Fruit fly (Drosophila melanogaster) whole organism, embryonic: Measurements from ENCODE around the gene CG1840.

ENCODE experiments used
- Ada2b ChIP-seq: fragments of 200-800 bp; sonication (Bioruptor generic); IDR thresholded peaks from 2 replicates; pipeline ENCODE4 v1.3.6; 2022; ENCODE audit warnings: missing biosample characterization, missing genetic modification characterization
- Aef1 ChIP-seq: fragments of 200-800 bp; sonication (Bioruptor generic); IDR thresholded peaks from 3 replicates; pipeline ENCODE4 v1.3.6; 2022; ENCODE audit warnings: missing biosample characterization, missing genetic modification characterization
- CG10431 ChIP-seq: fragments of 200-800 bp; sonication (Bioruptor generic); optimal IDR thresholded peaks from 3 replicates; lab custom pipeline; 2018; ENCODE audit warnings: missing biosample characterization, mild to moderate bottlenecking, missing genetic modification characterization
- CG11093 ChIP-seq: fragments of 200-800 bp; sonication (Bioruptor generic); IDR thresholded peaks from 3 replicates; pipeline ENCODE4 v1.3.6; 2022; ENCODE audit warnings: missing biosample characterization, missing genetic modification characterization
- CG11456 ChIP-seq: fragments of 200-800 bp; sonication (Bioruptor generic); IDR thresholded peaks from 3 replicates; pipeline ENCODE4 v1.3.6; 2022; ENCODE audit warnings: missing biosample characterization, missing genetic modification characterization
- CG12659 ChIP-seq: fragments of 200-800 bp; sonication (Bioruptor generic); optimal IDR thresholded peaks from 3 replicates; lab custom pipeline; 2017; ENCODE audit warnings: mild to moderate bottlenecking, missing biosample characterization, missing genetic modification reagents, missing genetic modification characterization
- CG12744 ChIP-seq: fragments of 200-800 bp; sonication (Bioruptor generic); optimal IDR thresholded peaks from 2 replicates; lab custom pipeline; 2016; ENCODE audit warnings: missing biosample characterization, missing genetic modification characterization
- CG15073 ChIP-seq: fragments of 200-800 bp; sonication (Bioruptor generic); optimal IDR thresholded peaks from 2 replicates; lab custom pipeline; 2016; ENCODE audit warnings: missing biosample characterization, missing genetic modification characterization
- CG15514 ChIP-seq: fragments of 200-800 bp; sonication (Bioruptor generic); optimal IDR thresholded peaks from 3 replicates; lab custom pipeline; 2017; ENCODE audit warnings: missing biosample characterization, missing genetic modification characterization, mild to moderate bottlenecking, moderate library complexity, missing genetic modification reagents
- CG15601 ChIP-seq: fragments of 200-800 bp; sonication (Bioruptor generic); optimal IDR thresholded peaks from 3 replicates; lab custom pipeline; 2019; ENCODE audit warnings: missing biosample characterization, mild to moderate bottlenecking, missing genetic modification characterization, moderate library complexity
- CG1602 ChIP-seq: fragments of 200-800 bp; sonication (Bioruptor generic); optimal IDR thresholded peaks from 3 replicates; lab custom pipeline; 2016; ENCODE audit warnings: missing biosample characterization, missing genetic modification characterization
- CG16815 ChIP-seq: fragments of 200-800 bp; sonication (Bioruptor generic); optimal IDR thresholded peaks from 3 replicates; lab custom pipeline; 2017; ENCODE audit warnings: missing biosample characterization, mild to moderate bottlenecking, missing genetic modification characterization
- CG16863 ChIP-seq: fragments of 200-800 bp; sonication (Bioruptor generic); optimal IDR thresholded peaks from 3 replicates; lab custom pipeline; 2016; ENCODE audit warnings: missing biosample characterization, missing genetic modification characterization
- CG17385 ChIP-seq: fragments of 200-800 bp; sonication (Bioruptor generic); optimal IDR thresholded peaks from 3 replicates; lab custom pipeline; 2018; ENCODE audit warnings: missing biosample characterization, mild to moderate bottlenecking, missing genetic modification characterization
- CG1792 ChIP-seq: fragments of 200-800 bp; sonication (Bioruptor generic); optimal IDR thresholded peaks from 2 replicates; lab custom pipeline; 2016; ENCODE audit warnings: missing biosample characterization, missing genetic modification characterization
- CG2712 ChIP-seq: fragments of 200-800 bp; optimal IDR thresholded peaks from 3 replicates; lab custom pipeline; 2019; ENCODE audit warnings: missing biosample characterization, mild to moderate bottlenecking, missing genetic modification characterization, moderate library complexity
- CG2875 ChIP-seq: fragments of 200-800 bp; sonication (Bioruptor generic); optimal IDR thresholded peaks from 2 replicates; lab custom pipeline; 2017; ENCODE audit warnings: missing biosample characterization, mild to moderate bottlenecking, missing genetic modification characterization, missing genetic modification reagents
- CG6689 ChIP-seq: fragments of 200-800 bp; sonication (Bioruptor generic); IDR thresholded peaks from 2 replicates; pipeline ENCODE4 v1.3.6; 2022; ENCODE audit warnings: missing biosample characterization, missing genetic modification characterization
- CG8924 ChIP-seq: fragments of 200-800 bp; optimal IDR thresholded peaks from 3 replicates; lab custom pipeline; 2019; ENCODE audit warnings: missing biosample characterization, mild to moderate bottlenecking, missing genetic modification characterization, moderate library complexity
- CG9437 ChIP-seq: fragments of 200-800 bp; sonication (Bioruptor generic); optimal IDR thresholded peaks from 2 replicates; lab custom pipeline; 2018; ENCODE audit warnings: missing biosample characterization, mild to moderate bottlenecking, missing genetic modification characterization
- CG9876 ChIP-seq: fragments of 200-800 bp; sonication (Bioruptor generic); optimal IDR thresholded peaks from 2 replicates; lab custom pipeline; 2016; ENCODE audit warnings: missing biosample characterization, missing genetic modification characterization
- CkIIα-i1 ChIP-seq: fragments of 200-800 bp; sonication (Bioruptor generic); IDR thresholded peaks from 2 replicates; pipeline ENCODE4 v1.3.6; 2022; ENCODE audit warnings: missing biosample characterization, missing genetic modification characterization
- CrebB ChIP-seq: fragments of 200-800 bp; sonication (Bioruptor generic); optimal IDR thresholded peaks from 3 replicates; lab custom pipeline; 2018; ENCODE audit warnings: missing biosample characterization, mild to moderate bottlenecking, missing genetic modification characterization
- Dad ChIP-seq: fragments of 200-800 bp; sonication (Bioruptor generic); optimal IDR thresholded peaks from 3 replicates; lab custom pipeline; 2016; ENCODE audit warnings: missing biosample characterization, missing genetic modification characterization
- Dfd ChIP-seq, 2 experiments: fragments of >200 bp; optimal IDR thresholded peaks; 2 replicates each; lab custom pipeline; 2017; ENCODE audit warnings: missing biosample characterization in 2 of 2, missing genetic modification characterization in 2 of 2
- Dp ChIP-seq: fragments of 200-800 bp; sonication (Bioruptor generic); optimal IDR thresholded peaks from 2 replicates; lab custom pipeline; 2018; ENCODE audit warnings: missing biosample characterization, mild to moderate bottlenecking, missing genetic modification characterization, moderate library complexity
- Hey ChIP-seq: fragments of 200-800 bp; sonication (Bioruptor generic); optimal IDR thresholded peaks from 3 replicates; lab custom pipeline; 2018; ENCODE audit warnings: missing biosample characterization, mild to moderate bottlenecking, missing genetic modification characterization
- Myb ChIP-seq: fragments of 200-800 bp; sonication (Bioruptor generic); optimal IDR thresholded peaks from 2 replicates; lab custom pipeline; 2016; ENCODE audit warnings: missing biosample characterization, missing genetic modification characterization
- Nf-YB ChIP-seq: fragments of 200-800 bp; sonication (Bioruptor generic); optimal IDR thresholded peaks from 3 replicates; lab custom pipeline; 2019; ENCODE audit warnings: missing biosample characterization, mild to moderate bottlenecking, missing genetic modification characterization, moderate library complexity
- Nf-YC ChIP-seq: fragments of 200-800 bp; optimal IDR thresholded peaks from 3 replicates; lab custom pipeline; 2019; ENCODE audit warnings: missing biosample characterization, mild to moderate bottlenecking, missing genetic modification characterization, moderate library complexity
- Opbp ChIP-seq: fragments of 200-800 bp; sonication (Bioruptor generic); IDR thresholded peaks from 3 replicates; pipeline ENCODE4 v1.3.6; 2022; ENCODE audit warnings: missing biosample characterization, missing genetic modification characterization; ENCODE audit not compliant: partially characterized antibody
- Optix ChIP-seq: fragments of 200-800 bp; sonication (Bioruptor generic); IDR thresholded peaks from 3 replicates; pipeline ENCODE4 v1.3.6; 2022; ENCODE audit warnings: missing biosample characterization, missing genetic modification characterization
- Ravus ChIP-seq: fragments of 200-800 bp; sonication (Bioruptor generic); IDR thresholded peaks from 2 replicates; pipeline ENCODE4 v1.3.6; 2022; ENCODE audit warnings: missing biosample characterization, missing genetic modification characterization
- Tbp ChIP-seq: fragments of >200 bp; optimal IDR thresholded peaks from 2 replicates; lab custom pipeline; 2018; ENCODE audit warnings: missing biosample characterization, missing genetic modification characterization
- Xbp1 ChIP-seq: fragments of 200-800 bp; sonication (Bioruptor generic); optimal IDR thresholded peaks from 3 replicates; lab custom pipeline; 2016; ENCODE audit warnings: missing biosample characterization, mild to moderate bottlenecking, missing genetic modification characterization
- br ChIP-seq: fragments of >200 bp; optimal IDR thresholded peaks from 2 replicates; lab custom pipeline; 2017
- bsh ChIP-seq, 2 experiments: fragments of 200-800 bp; sonication (Bioruptor generic); optimal IDR thresholded peaks; 2 replicates each; lab custom pipeline; 2017 to 2018; ENCODE audit warnings: mild to moderate bottlenecking in 2 of 2, missing biosample characterization in 2 of 2, missing genetic modification characterization in 2 of 2, moderate library complexity in 1 of 2
- chm ChIP-seq: fragments of 200-800 bp; sonication (Bioruptor generic); IDR thresholded peaks from 2 replicates; pipeline ENCODE4 v1.3.6; 2022; ENCODE audit warnings: missing biosample characterization, missing genetic modification characterization
- da ChIP-seq: fragments of 200-800 bp; sonication (Bioruptor generic); optimal IDR thresholded peaks from 2 replicates; lab custom pipeline; 2016; ENCODE audit warnings: missing biosample characterization, missing genetic modification characterization
- dati ChIP-seq: fragments of 200-800 bp; sonication (Bioruptor generic); IDR thresholded peaks from 2 replicates; pipeline ENCODE4 v1.3.6; 2022; ENCODE audit warnings: missing biosample characterization, missing genetic modification characterization
- h ChIP-seq: fragments of >200 bp; optimal IDR thresholded peaks from 2 replicates; lab custom pipeline; 2017
- jing ChIP-seq: fragments of 200-800 bp; sonication (Bioruptor generic); optimal IDR thresholded peaks from 2 replicates; lab custom pipeline; 2018; ENCODE audit warnings: missing biosample characterization, mild to moderate bottlenecking, missing genetic modification characterization
- lmd ChIP-seq: fragments of 200-800 bp; sonication (Bioruptor generic); IDR thresholded peaks from 2 replicates; pipeline ENCODE4 v1.3.6; 2022; ENCODE audit warnings: missing biosample characterization, missing genetic modification characterization
- mld ChIP-seq: fragments of 200-800 bp; sonication (Bioruptor generic); IDR thresholded peaks from 3 replicates; pipeline ENCODE4 v1.3.6; 2022; ENCODE audit warnings: missing biosample characterization, missing genetic modification characterization; ENCODE audit not compliant: partially characterized antibody
- pnt ChIP-seq: fragments of 200-800 bp; sonication (Bioruptor generic); optimal IDR thresholded peaks from 3 replicates; lab custom pipeline; 2016; ENCODE audit warnings: missing biosample characterization, missing genetic modification characterization
- psq ChIP-seq: fragments of 200-800 bp; sonication (Bioruptor generic); optimal IDR thresholded peaks from 2 replicates; lab custom pipeline; 2017; ENCODE audit warnings: missing biosample characterization, missing genetic modification characterization
- salm ChIP-seq: fragments of 200-800 bp; sonication (Bioruptor generic); optimal IDR thresholded peaks from 2 replicates; lab custom pipeline; 2018; ENCODE audit warnings: missing biosample characterization, mild to moderate bottlenecking, missing genetic modification characterization
- slbo ChIP-seq: fragments of 200-800 bp; sonication (Bioruptor generic); IDR thresholded peaks from 2 replicates; pipeline ENCODE4 v1.3.6; 2022; ENCODE audit warnings: missing biosample characterization, missing genetic modification characterization
- slou ChIP-seq: fragments of 200-800 bp; sonication (Bioruptor generic); optimal IDR thresholded peaks from 3 replicates; lab custom pipeline; 2016; ENCODE audit warnings: missing biosample characterization, missing genetic modification characterization
- ssp ChIP-seq: fragments of 200-800 bp; sonication (Bioruptor generic); IDR thresholded peaks from 2 replicates; pipeline ENCODE4 v1.3.6; 2022; ENCODE audit warnings: missing biosample characterization, missing genetic modification characterization
- twi ChIP-seq: fragments of 200-800 bp; optimal IDR thresholded peaks from 2 replicates; lab custom pipeline; 2019; ENCODE audit warnings: missing biosample characterization, mild to moderate bottlenecking, missing genetic modification characterization, moderate library complexity
- zf30C ChIP-seq: fragments of 200-800 bp; sonication (Bioruptor generic); optimal IDR thresholded peaks from 3 replicates; lab custom pipeline; 2018; ENCODE audit warnings: missing biosample characterization, mild to moderate bottlenecking, missing genetic modification characterization

The CG1840 gene

DNA sequence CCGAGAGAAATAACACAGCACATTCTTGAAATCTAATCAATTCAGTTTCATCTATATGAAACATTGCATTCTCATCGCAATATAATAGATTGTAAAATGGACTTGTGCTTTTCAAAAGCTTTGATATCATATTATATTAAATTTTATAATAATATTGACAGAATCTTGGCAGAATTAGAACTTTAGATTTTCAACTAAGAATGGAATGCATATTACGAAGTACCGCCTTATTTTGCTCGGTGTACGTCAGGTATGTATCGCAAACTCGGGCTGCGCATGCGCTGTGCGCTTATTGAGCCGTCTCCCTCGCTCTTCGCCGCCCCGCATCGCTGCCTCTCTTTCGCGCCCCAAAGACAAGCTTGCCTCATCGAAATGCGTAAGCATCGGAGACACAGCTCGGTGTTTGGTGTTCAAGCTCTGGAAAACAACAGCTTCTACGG lies 27.0 kb downstream of the CG1840 start (continued):
- TF ChIP-seq pnt (GFP tag; lab: Kevin White, UChicago) (peak; percentile 16), CG2712 (tag; lab: Kevin White, UChicago) (peak; percentile 97), slbo (GFP tag; lab: Robert Waterston, UW) (peak; percentile 74), lmd (GFP tag; lab: Robert Waterston, UW) (peak; percentile 90), mld (GFP tag; lab: Robert Waterston, UW) (no peak), ssp (peak; percentile 78), psq (peak; percentile 26), Tbp (GFP tag; lab: Kevin White, UChicago) (no peak), bsh (GFP tag; optimal IDR thresholded peaks at IDR 0.05; lab: Kevin White, UChicago) (peak; percentile 63 to 90), dati (no peak), Ada2b (GFP tag; lab: Robert Waterston, UW) (peak; percentile 74), CG9437 (GFP tag; lab: Kevin White, UChicago) (peak; percentile 85), CG15073 (GFP tag; lab: Kevin White, UChicago) (no peak), CG1602 (GFP tag; lab: Kevin White, UChicago) (peak; percentile 79), jing (GFP tag; lab: Kevin White, UChicago) (peak; percentile 65), Dfd (GFP tag; optimal IDR thresholded peaks at IDR 0.05; lab: Kevin White, UChicago) (no peak), CG12744 (GFP tag; lab: Kevin White, UChicago) (no peak), CG1792 (GFP tag; lab: Kevin White, UChicago) (no peak), slou (GFP tag; lab: Kevin White, UChicago) (peak; percentile 79), CG15601 (tag; lab: Kevin White, UChicago) (peak; percentile 87), Myb (GFP tag; lab: Kevin White, UChicago) (peak; percentile 8), CG9876 (no peak), zf30C (GFP tag; lab: Kevin White, UChicago) (peak; percentile 89), CG15514 (GFP tag; lab: Kevin White, UChicago) (peak; percentile 48), salm (tag; lab: Kevin White, UChicago) (peak; percentile 87), CG11456 (0 out of 3 replicates have a peak, but pooled peaks have one; percentile 53), CkIIα-i1 (GFP tag; lab: Robert Waterston, UW) (no peak), CG10431 (GFP tag; lab: Kevin White, UChicago) (peak; percentile 74), br (no peak), Hey (tag; lab: Kevin White, UChicago) (peak; percentile 35), CG17385 (GFP tag; lab: Kevin White, UChicago) (peak; percentile 86), CG16863 (GFP tag; lab: Kevin White, UChicago) (no peak), h (lab: Kevin White, UChicago) (no peak), CG2875 (peak; percentile 82), Nf-YB (GFP tag; lab: Kevin White, UChicago) (peak; percentile 78), Xbp1 (peak; percentile 78), Dad (GFP tag; lab: Kevin White, UChicago) (no peak), CG6689 (GFP tag; lab: Robert Waterston, UW) (peak; percentile 95), CrebB (tag; lab: Kevin White, UChicago) (peak; percentile 63), Aef1 (GFP tag; lab: Robert Waterston, UW) (peak; percentile 81), chm (GFP tag; lab: Robert Waterston, UW) (no peak), Dp (GFP tag; lab: Kevin White, UChicago) (no peak), da (GFP tag; lab: Kevin White, UChicago) (no peak), Opbp (no peak), twi (peak; percentile 83), CG8924 (tag; lab: Kevin White, UChicago) (peak; percentile 94), CG16815 (peak; percentile 89), CG11093 (GFP tag; lab: Robert Waterston, UW) (peak; percentile 87), Optix (GFP tag; lab: Robert Waterston, UW) (peak; percentile 61; the same call in 1 of the 3 replicates), Ravus (GFP tag; lab: Robert Waterston, UW) (peak; percentile 34; the same call in 1 of the 2 replicates), CG12659 (peak; percentile 91), Nf-YC (tag; lab: Kevin White, UChicago) (peak; percentile 88)
